Fruit fly (Drosophila melanogaster): ENCODE measurements around the gene Ugt35B1.

The Ugt35B1 gene

dm6 chr3R:11200885-11201421, 30.9 kb upstream of the Ugt35B1 start (continued):
- TF ChIP-seq D19A (tag; optimal IDR thresholded peaks at IDR 0.05) (peak; percentile 59), CG2678 (tag; optimal IDR thresholded peaks at IDR 0.05) (peak; percentile 78), CG32772 (GFP tag; IDR thresholded peaks at IDR 0.05) (0 out of 2 replicates have a peak, but pooled peaks have one; percentile 32), Sox100B (GFP tag; optimal IDR thresholded peaks at IDR 0.05) (no peak), zen (tag; optimal IDR thresholded peaks at IDR 0.05) (no peak), kay (GFP tag; optimal IDR thresholded peaks at IDR 0.05) (peak; percentile 53), Eip74EF (GFP tag; optimal IDR thresholded peaks at IDR 0.05) (no peak), CG34422 (GFP tag; IDR thresholded peaks at IDR 0.05) (0 out of 3 replicates have a peak, but pooled peaks have one; percentile 9), mirr (GFP tag; optimal IDR thresholded peaks at IDR 0.05) (no peak), Chrac-16 (GFP tag; optimal IDR thresholded peaks at IDR 0.05) (peak; percentile 51), tin (GFP tag; optimal IDR thresholded peaks at IDR 0.05) (peak; percentile 5), CG7963 (GFP tag; IDR thresholded peaks at IDR 0.05; ENCODE audit: partially characterized antibody) (no peak), lov (optimal IDR thresholded peaks at IDR 0.05) (no peak), lov (GFP tag; IDR thresholded peaks at IDR 0.05) (no peak), HHEX (GFP tag; optimal IDR thresholded peaks at IDR 0.05) (peak; percentile 62), CG7839 (tag; optimal IDR thresholded peaks at IDR 0.05) (peak; percentile 79), dan (GFP tag; IDR thresholded peaks at IDR 0.05) (no peak), ranshi (GFP tag; IDR thresholded peaks at IDR 0.05) (0 out of 2 replicates have a peak, but pooled peaks have one; percentile 63), Adf1 (GFP tag; IDR thresholded peaks at IDR 0.05) (peak; percentile 34; the same call in 1 of the 2 replicates), CG34376 (GFP tag; optimal IDR thresholded peaks at IDR 0.05) (peak; percentile 49), Med (GFP tag) (peak; percentile 77), pho (GFP tag; optimal IDR thresholded peaks at IDR 0.05) (no peak), Hmr (GFP tag; optimal IDR thresholded peaks at IDR 0.05) (peak; percentile 70), CG10147 (GFP tag; optimal IDR thresholded peaks at IDR 0.05) (peak; percentile 31), Ada2b (GFP tag; IDR thresholded peaks at IDR 0.05) (peak; percentile 57), ERR (GFP tag; optimal IDR thresholded peaks at IDR 0.05) (no peak), gem (tag; optimal IDR thresholded peaks at IDR 0.05) (peak; percentile 82), ash1 (GFP tag; optimal IDR thresholded peaks at IDR 0.05) (no peak), usp (GFP tag; optimal IDR thresholded peaks at IDR 0.05) (no peak), unpg (GFP tag; optimal IDR thresholded peaks at IDR 0.05) (peak; percentile 58), dmrt99B (tag; optimal IDR thresholded peaks at IDR 0.05) (peak; percentile 61), tap (tag; optimal IDR thresholded peaks at IDR 0.05) (peak; percentile 47), MESR4 (GFP tag; optimal IDR thresholded peaks at IDR 0.05) (no peak), CG16813 (GFP tag; IDR thresholded peaks at IDR 0.05; ENCODE audit: partially characterized antibody) (no peak), schlank (tag; optimal IDR thresholded peaks at IDR 0.05) (peak; percentile 4), CG18476 (GFP tag; optimal IDR thresholded peaks at IDR 0.05) (peak; percentile 37), Six4 (GFP tag; optimal IDR thresholded peaks at IDR 0.05) (peak; percentile 25), CG15514 (GFP tag; optimal IDR thresholded peaks at IDR 0.05) (peak; percentile 54), CG6175 (GFP tag; IDR thresholded peaks at IDR 0.05) (0 out of 3 replicates have a peak, but pooled peaks have one; percentile 50), sisA (GFP tag; IDR thresholded peaks at IDR 0.05) (peak; percentile 55), trh (GFP tag; optimal IDR thresholded peaks at IDR 0.05) (no peak), tx (GFP tag; optimal IDR thresholded peaks at IDR 0.05) (no peak), dati (GFP tag; IDR thresholded peaks at IDR 0.05) (no peak), CG2712 (tag; optimal IDR thresholded peaks at IDR 0.05) (peak; percentile 51), CG32767 (GFP tag; IDR thresholded peaks at IDR 0.05) (peak; percentile 46; the same call in 1 of the 2 replicates), chm (GFP tag; IDR thresholded peaks at IDR 0.05) (no peak), CG11456 (GFP tag; IDR thresholded peaks at IDR 0.05) (no peak), CG31224 (GFP tag; IDR thresholded peaks at IDR 0.05) (peak; percentile 54), CG10543 (GFP tag; optimal IDR thresholded peaks at IDR 0.05) (no peak), GATAe (GFP tag; conservative IDR thresholded peaks at IDR 0.05) (peak; percentile 87)
